Fruit fly (Drosophila melanogaster) S2 (cell line): Measurements from ENCODE around the gene CG46335.

ENCODE experiments used
- CG8478 ChIP-seq: fragments of >200 bp; optimal IDR thresholded peaks from 2 replicates; lab custom pipeline; 2018
- CTCF ChIP-seq, 2 experiments: fragments of >200 bp; optimal IDR thresholded peaks; 2 replicates each; lab custom pipeline; 2018

Gene CG46335

DNA sequence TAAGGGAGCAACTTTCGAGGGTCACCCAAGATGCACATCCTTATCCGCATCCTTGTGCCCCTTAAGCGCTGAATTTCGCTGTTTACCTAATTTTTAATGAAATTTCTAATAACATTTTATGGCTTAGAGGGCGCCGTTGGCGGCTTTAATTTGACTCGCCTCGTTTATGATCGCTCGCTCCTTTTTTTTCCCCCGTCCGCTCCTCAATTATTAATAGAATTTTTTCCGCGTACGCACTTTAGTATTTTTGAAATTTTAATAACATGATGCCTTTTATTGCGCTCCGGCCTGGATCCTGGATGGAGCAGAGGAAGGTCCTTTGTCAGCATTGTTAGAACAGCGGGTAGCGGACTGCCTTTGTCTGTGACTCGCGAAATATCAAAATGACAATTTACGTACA lies at the start of gene CG46335:
Gene CG46335, minus strand, starts transcription at position 101 of the 400 bp plus-strand sequence.
- TF ChIP-seq CTCF (optimal IDR thresholded peaks at IDR 0.05; lab: Kevin White, UChicago) (no peak), CG8478 (lab: Kevin White, UChicago) (no peak)

DNA sequence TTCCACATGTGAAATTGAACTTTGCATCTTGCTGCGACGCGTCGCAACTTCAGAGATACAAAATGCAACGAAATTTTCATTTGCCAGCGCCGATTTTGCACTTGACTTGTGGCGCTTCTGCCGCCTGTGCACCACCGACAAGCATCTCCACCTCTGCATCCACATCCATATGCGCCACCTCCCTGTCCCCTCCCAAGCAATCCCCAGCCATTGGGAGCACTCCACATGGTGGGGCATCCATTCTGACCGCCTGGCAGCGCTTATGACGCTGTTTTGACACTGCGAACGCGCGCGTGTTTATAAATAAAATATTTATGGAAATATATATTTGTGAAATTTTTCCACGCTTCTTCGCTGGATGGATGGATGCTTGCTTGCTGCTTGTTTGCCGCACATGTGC lies 46.8 kb upstream of the CG46335 start:
- TF ChIP-seq CTCF (optimal IDR thresholded peaks at IDR 0.05; lab: Kevin White, UChicago) (no peak), CG8478 (lab: Kevin White, UChicago) (no peak)

DNA sequence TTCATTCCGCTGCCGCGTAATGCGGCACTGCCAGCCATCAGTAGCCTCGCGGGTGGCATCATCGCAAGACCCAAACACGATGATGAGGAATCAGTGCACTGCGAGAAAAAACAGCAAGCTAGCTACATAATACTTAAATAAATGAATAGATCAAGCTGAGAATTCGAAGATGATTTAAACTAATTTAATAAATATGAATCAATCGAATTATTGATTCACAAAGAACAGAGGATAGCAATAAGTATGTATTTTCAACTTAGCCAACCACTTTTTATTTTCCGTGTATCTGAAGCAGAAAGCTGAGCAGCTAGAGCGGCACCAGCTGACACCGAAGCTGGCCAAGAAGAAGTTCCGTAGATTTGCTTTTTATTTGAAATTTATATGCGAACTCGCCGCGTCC lies 44.7 kb upstream of the CG46335 start:
- no peak for TF ChIP-seq CTCF (optimal IDR thresholded peaks at IDR 0.05; lab: Kevin White, UChicago)
- no peak for TF ChIP-seq CG8478 (lab: Kevin White, UChicago)

DNA sequence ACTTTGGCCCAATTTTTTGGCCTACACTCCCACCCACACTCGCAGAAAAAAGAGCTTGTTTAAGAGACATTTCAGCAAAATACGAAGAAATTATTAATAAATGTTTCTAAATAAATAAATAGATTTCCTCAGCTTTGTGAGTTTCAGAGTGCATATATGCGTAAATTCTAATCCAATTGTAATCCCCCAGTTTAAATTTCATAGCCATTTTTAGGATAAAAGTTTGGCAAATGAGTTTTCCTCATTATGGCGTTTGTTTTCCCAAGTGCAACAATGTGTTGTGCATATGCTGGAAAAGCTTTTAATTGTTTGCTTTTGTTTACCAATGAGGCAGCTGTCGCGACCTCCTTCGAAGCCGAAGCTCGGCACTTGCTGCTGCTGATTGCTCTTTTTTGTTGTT lies 40.2 kb upstream of the CG46335 start:
- TF ChIP-seq CTCF (optimal IDR thresholded peaks at IDR 0.05; lab: Kevin White, UChicago) (no peak), CG8478 (lab: Kevin White, UChicago) (no peak)

DNA sequence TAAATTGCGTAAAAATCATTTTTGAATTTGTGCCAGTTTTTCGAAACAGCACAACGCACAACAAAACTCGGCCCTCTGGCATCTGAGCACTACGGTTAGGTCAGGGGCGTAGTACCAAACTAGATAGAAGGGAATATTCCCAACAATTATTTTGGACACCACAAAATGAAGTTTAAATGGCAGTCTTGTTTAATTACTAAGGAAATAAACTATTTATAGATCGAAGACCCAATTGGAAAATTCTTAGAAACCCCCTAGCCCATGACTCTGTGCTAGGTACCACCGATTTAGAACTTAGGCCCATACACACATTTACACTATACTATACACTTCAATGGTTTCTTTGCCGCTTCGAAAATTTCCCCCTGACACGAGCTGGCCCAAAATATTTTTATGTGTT lies 38.5 kb upstream of the CG46335 start:
- no peak for TF ChIP-seq CG8478 (lab: Kevin White, UChicago)
- TF ChIP-seq CTCF (optimal IDR thresholded peaks at IDR 0.05; lab: Kevin White, UChicago) = no peak

DNA sequence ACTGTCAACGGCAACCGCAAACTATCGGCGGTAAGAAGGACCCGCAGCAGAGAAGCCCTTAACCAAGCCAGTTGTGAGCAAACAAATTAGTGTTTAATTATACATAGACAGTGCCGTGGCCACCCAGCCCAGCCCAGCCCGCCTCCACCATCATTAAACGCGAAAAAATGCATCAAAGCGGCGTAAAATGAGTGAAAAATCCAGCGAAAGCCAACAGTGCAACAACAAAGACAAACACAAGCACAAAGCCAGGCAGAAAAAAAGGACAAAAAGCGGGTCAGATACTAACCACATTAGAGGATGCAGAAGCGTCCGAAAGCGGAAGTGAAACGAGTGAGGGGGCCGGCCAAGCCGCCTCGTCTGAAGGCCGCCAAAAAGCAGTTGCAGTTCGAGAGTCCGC lies 28.2 kb downstream of the CG46335 start, which contains the start of gene CG42534:
Gene CG42534, plus strand, starts transcription at position 301 of the 400 bp plus-strand sequence.
- TF ChIP-seq CTCF (optimal IDR thresholded peaks at IDR 0.05; lab: Kevin White, UChicago) = no peak
- TF ChIP-seq CG8478 (lab: Kevin White, UChicago) = no peak

DNA sequence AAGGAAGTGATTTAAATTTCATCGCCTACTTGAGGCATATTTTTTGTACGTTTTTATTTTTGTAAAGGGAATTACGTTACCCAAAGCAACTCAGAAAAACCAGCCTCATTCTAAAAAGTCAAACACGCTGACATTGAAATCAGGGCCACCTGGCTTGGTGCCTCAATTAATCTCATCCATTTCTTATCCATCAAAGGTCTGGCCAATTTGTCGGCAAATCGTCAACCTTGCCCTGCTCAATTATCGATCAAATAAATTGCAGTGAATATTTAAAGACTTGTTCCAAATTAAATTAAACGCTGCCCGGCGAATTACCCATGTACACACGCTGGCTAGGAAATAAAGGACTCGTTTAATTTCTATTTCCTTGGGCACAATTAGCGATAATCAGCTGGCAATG lies 37.7 kb downstream of the CG46335 start, which contains the start of gene CG3330:
Gene CG3330, minus strand, starts transcription at position 101 of the 400 bp plus-strand sequence.
- TF ChIP-seq CG8478 (lab: Kevin White, UChicago) (no peak), CTCF (optimal IDR thresholded peaks at IDR 0.05; lab: Kevin White, UChicago) (no peak)

DNA sequence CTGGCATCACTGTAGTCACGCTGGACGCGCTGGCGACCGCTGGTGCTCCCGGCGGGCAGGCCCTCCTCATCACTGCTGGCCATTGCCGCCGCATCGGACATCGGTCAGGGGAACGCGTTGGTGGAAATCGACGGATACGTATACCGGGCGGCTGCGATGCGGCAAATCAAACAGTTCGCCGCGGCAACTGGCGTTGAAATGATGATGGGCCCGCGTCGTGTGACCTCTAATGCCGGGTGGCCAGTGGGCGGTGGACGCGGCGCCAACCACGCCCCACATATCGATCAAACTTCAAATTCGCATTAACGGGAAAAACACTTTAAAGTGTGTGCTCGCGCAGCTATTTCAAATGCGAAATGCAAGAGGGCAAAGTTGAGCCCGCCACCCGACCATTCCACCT lies 46.3 kb downstream of the CG46335 start, which contains the start of gene CG3339:
Gene CG3339, minus strand, starts transcription at position 101 of the 400 bp plus-strand sequence.
- no peak for TF ChIP-seq CTCF (optimal IDR thresholded peaks at IDR 0.05; lab: Kevin White, UChicago)
